Worm (Caenorhabditis elegans) whole organism, L2 larva: ENCODE results near the gene R02F11.3.
"Not testable (repeated sequence)": the region's sequence is repeated elsewhere in the genome, so short reads cannot be mapped to it uniquely, and the experiment has no call there.

Experiments used
- C34F6.9 ChIP-seq: fragments of 150-350 bp; optimal IDR thresholded peaks from 2 replicates; lab custom pipeline; 2014; ENCODE audit warnings: missing biosample characterization, missing genetic modification characterization
- F13H6.1 ChIP-seq: sonication (generic microtip); optimal IDR thresholded peaks from 2 replicates; lab custom pipeline; 2016; ENCODE audit warnings: missing genetic modification characterization, missing compliant biosample characterization
- R02D3.7 ChIP-seq: fragments of 150-350 bp; optimal IDR thresholded peaks from 2 replicates; lab custom pipeline; 2014; ENCODE audit warnings: missing biosample characterization, missing genetic modification characterization
- ZK546.5 ChIP-seq: sonication (generic microtip); optimal IDR thresholded peaks from 2 replicates; lab custom pipeline; 2017; ENCODE audit warnings: missing biosample characterization, missing genetic modification characterization
- alr-1 ChIP-seq: fragments of 150-350 bp; optimal IDR thresholded peaks from 2 replicates; lab custom pipeline; 2014; ENCODE audit warnings: missing biosample characterization, missing genetic modification characterization
- aly-2 ChIP-seq: fragments of 150-350 bp; optimal IDR thresholded peaks from 2 replicates; lab custom pipeline; 2014; ENCODE audit warnings: missing biosample characterization, missing genetic modification characterization
- ama-1 ChIP-seq: fragments of 150-350 bp; optimal IDR thresholded peaks from 2 replicates; lab custom pipeline; 2018; ENCODE audit warnings: inconsistent platforms
- blmp-1 ChIP-seq: sonication (generic microtip); optimal IDR thresholded peaks from 2 replicates; lab custom pipeline; 2017; ENCODE audit warnings: missing genetic modification characterization, mild to moderate bottlenecking, missing compliant biosample characterization, antibody characterized with exemption, moderate library complexity; ENCODE audit not compliant: insufficient read depth
- ceh-16 ChIP-seq: fragments of 150-350 bp; optimal IDR thresholded peaks from 2 replicates; lab custom pipeline; 2014; ENCODE audit warnings: missing biosample characterization, missing genetic modification characterization
- ceh-82 ChIP-seq: fragments of 150-350 bp; optimal IDR thresholded peaks from 2 replicates; lab custom pipeline; 2014; ENCODE audit warnings: missing biosample characterization, missing genetic modification characterization
- crh-2 ChIP-seq: sonication (generic microtip); optimal IDR thresholded peaks from 2 replicates; lab custom pipeline; 2017; ENCODE audit warnings: missing biosample characterization, missing genetic modification characterization
- dmd-4 ChIP-seq: sonication (generic microtip); optimal IDR thresholded peaks from 2 replicates; lab custom pipeline; 2017; ENCODE audit warnings: missing biosample characterization, missing genetic modification characterization
- elt-1 ChIP-seq: fragments of 150-350 bp; optimal IDR thresholded peaks from 2 replicates; lab custom pipeline; 2014; ENCODE audit warnings: missing biosample characterization, missing genetic modification characterization
- elt-3 ChIP-seq: sonication (generic microtip); optimal IDR thresholded peaks from 2 replicates; lab custom pipeline; 2017; ENCODE audit warnings: missing biosample characterization, missing genetic modification characterization
- fos-1 ChIP-seq: fragments of 150-350 bp; optimal IDR thresholded peaks from 2 replicates; lab custom pipeline; 2014; ENCODE audit warnings: missing biosample characterization, missing genetic modification characterization
- gmeb-1 ChIP-seq: fragments of 150-350 bp; optimal IDR thresholded peaks from 2 replicates; lab custom pipeline; 2014; ENCODE audit warnings: missing biosample characterization, missing genetic modification characterization
- lin-11 ChIP-seq: fragments of 150-350 bp; sonication (generic microtip); optimal IDR thresholded peaks from 2 replicates; lab custom pipeline; 2014; ENCODE audit warnings: missing biosample characterization, missing genetic modification characterization, inconsistent platforms, mixed read lengths
- lin-13 ChIP-seq: fragments of 150-350 bp; optimal IDR thresholded peaks from 2 replicates; lab custom pipeline; 2014; ENCODE audit warnings: missing biosample characterization, missing genetic modification reagents, missing genetic modification characterization
- lin-39 ChIP-seq: fragments of 150-350 bp; optimal IDR thresholded peaks from 2 replicates; lab custom pipeline; 2014; ENCODE audit warnings: missing biosample characterization, missing genetic modification reagents, missing genetic modification characterization
- lsy-2 ChIP-seq, 2 experiments: fragments of 150-350 bp in 1 of 2; sonication (generic microtip) in 1 of 2; optimal IDR thresholded peaks; 2 replicates each; lab custom pipeline; 2014 to 2017; ENCODE audit warnings: missing biosample characterization in 2 of 2, missing genetic modification characterization in 2 of 2
- mab-5 ChIP-seq: fragments of 150-350 bp; optimal IDR thresholded peaks from 2 replicates; lab custom pipeline; 2014; ENCODE audit warnings: missing biosample characterization, missing genetic modification characterization
- mbf-1 ChIP-seq: sonication (generic microtip); optimal IDR thresholded peaks from 2 replicates; lab custom pipeline; 2017; ENCODE audit warnings: missing biosample characterization, missing genetic modification characterization
- mdl-1 ChIP-seq, 2 experiments: fragments of 150-350 bp in 1 of 2; sonication (generic microtip) in 1 of 2; optimal IDR thresholded peaks; 2 replicates each; lab custom pipeline; 2017; ENCODE audit warnings: missing biosample characterization in 2 of 2, missing genetic modification characterization in 2 of 2
- nhr-10 ChIP-seq: sonication (generic microtip); optimal IDR thresholded peaks from 2 replicates; lab custom pipeline; 2017; ENCODE audit warnings: missing biosample characterization, missing genetic modification characterization
- nhr-11 ChIP-seq: fragments of 150-350 bp; optimal IDR thresholded peaks from 2 replicates; lab custom pipeline; 2014; ENCODE audit warnings: missing biosample characterization, missing genetic modification characterization
- nhr-12 ChIP-seq: fragments of 150-350 bp; optimal IDR thresholded peaks from 2 replicates; lab custom pipeline; 2014; ENCODE audit warnings: missing biosample characterization, missing genetic modification characterization
- nhr-129 ChIP-seq: fragments of 150-350 bp; optimal IDR thresholded peaks from 2 replicates; lab custom pipeline; 2014; ENCODE audit warnings: missing biosample characterization, missing genetic modification characterization
- nhr-21 ChIP-seq: fragments of 150-350 bp; optimal IDR thresholded peaks from 2 replicates; lab custom pipeline; 2014; ENCODE audit warnings: missing biosample characterization, missing genetic modification characterization
- nhr-237 ChIP-seq: fragments of 150-350 bp; optimal IDR thresholded peaks from 2 replicates; lab custom pipeline; 2014; ENCODE audit warnings: missing biosample characterization, missing genetic modification characterization
- nhr-6 ChIP-seq: fragments of 150-350 bp; optimal IDR thresholded peaks from 2 replicates; lab custom pipeline; 2014; ENCODE audit warnings: missing biosample characterization, missing genetic modification characterization
- nhr-77 ChIP-seq: fragments of 150-350 bp; optimal IDR thresholded peaks from 2 replicates; lab custom pipeline; 2014; ENCODE audit warnings: missing biosample characterization, missing genetic modification characterization
- peb-1 ChIP-seq: fragments of 150-350 bp; optimal IDR thresholded peaks from 2 replicates; lab custom pipeline; 2014; ENCODE audit warnings: missing biosample characterization, missing genetic modification characterization
- sem-4 ChIP-seq: fragments of 150-350 bp; optimal IDR thresholded peaks from 2 replicates; lab custom pipeline; 2014; ENCODE audit warnings: missing biosample characterization, missing genetic modification reagents, missing genetic modification characterization
- sma-3 ChIP-seq: sonication (generic microtip); optimal IDR thresholded peaks from 2 replicates; lab custom pipeline; 2016; ENCODE audit warnings: missing genetic modification reagents, missing genetic modification characterization, missing compliant biosample characterization
- sma-9 ChIP-seq, 2 experiments: fragments of 150-350 bp in 1 of 2; sonication (generic microtip) in 1 of 2; optimal IDR thresholded peaks; 2 replicates each; lab custom pipeline; 2014 to 2016; ENCODE audit warnings: missing genetic modification characterization in 2 of 2, mild to moderate bottlenecking in 1 of 2, missing biosample characterization in 1 of 2, missing compliant biosample characterization in 1 of 2, missing genetic modification reagents in 1 of 2, moderate library complexity in 1 of 2
- unc-62 ChIP-seq: fragments of 150-350 bp; optimal IDR thresholded peaks from 2 replicates; lab custom pipeline; 2014; ENCODE audit warnings: missing biosample characterization, missing genetic modification reagents, missing genetic modification characterization
- zag-1 ChIP-seq: fragments of 150-350 bp; optimal IDR thresholded peaks from 2 replicates; lab custom pipeline; 2014; ENCODE audit warnings: missing biosample characterization, missing genetic modification characterization
- ztf-1 ChIP-seq: fragments of 200-800 bp; sonication (Bioruptor generic); conservative IDR thresholded peaks from 2 replicates; pipeline ENCODE4 v1.3.6; 2022; ENCODE audit warnings: missing genetic modification characterization, missing compliant biosample characterization
- ztf-4 ChIP-seq: fragments of 150-350 bp; optimal IDR thresholded peaks from 2 replicates; lab custom pipeline; 2014; ENCODE audit warnings: missing biosample characterization, missing genetic modification characterization

Gene R02F11.3

ce11 chrV:4766501-4766900 lies 39.2 kb downstream of the R02F11.3 start, which contains the start of gene C18G1.8:
Gene C18G1.8, minus strand, starts transcription at chrV:4766601.
- no peak for TF ChIP-seq F13H6.1 (tag; lab: Kevin White, UChicago)
- TF ChIP-seq nhr-11 (tag; lab: Kevin White, UChicago) = no peak
- no peak for TF ChIP-seq ztf-1 (GFP tag; lab: Robert Waterston, UW)
- TF ChIP-seq nhr-237 (tag; lab: Kevin White, UChicago) = no peak
- TF ChIP-seq elt-3 (tag; lab: Kevin White, UChicago) = no peak
- TF ChIP-seq unc-62 (GFP tag; lab: Kevin White, UChicago) = no peak
- no peak for TF ChIP-seq C34F6.9 (tag; lab: Kevin White, UChicago)
- no peak for TF ChIP-seq nhr-77 (tag; lab: Kevin White, UChicago)
- TF ChIP-seq zag-1 = no peak
- no peak for TF ChIP-seq sem-4
- no peak for TF ChIP-seq lin-39 (tag; lab: Kevin White, UChicago)
- no peak for TF ChIP-seq elt-1 (tag; lab: Kevin White, UChicago)
- no peak for TF ChIP-seq mdl-1 (tag; optimal IDR thresholded peaks at IDR 0.05; lab: Kevin White, UChicago)
- TF ChIP-seq crh-2 = no peak
- TF ChIP-seq ztf-4 = no peak
- TF ChIP-seq R02D3.7 = no peak
- TF ChIP-seq nhr-129 = no peak
- TF ChIP-seq dmd-4 (tag; lab: Kevin White, UChicago) = no peak

- TF ChIP-seq nhr-10 (tag; lab: Kevin White, UChicago); ama-1 (lab: Kevin White, UChicago); F13H6.1 (tag; lab: Kevin White, UChicago): not testable (repeated sequence)
Measured at ce11 chrV:4760674-4761073, 45.1 kb downstream of the R02F11.3 start, which contains the start of gene bgnt-1.4. Gene bgnt-1.4, plus strand, starts transcription at chrV:4760974.

DNA sequence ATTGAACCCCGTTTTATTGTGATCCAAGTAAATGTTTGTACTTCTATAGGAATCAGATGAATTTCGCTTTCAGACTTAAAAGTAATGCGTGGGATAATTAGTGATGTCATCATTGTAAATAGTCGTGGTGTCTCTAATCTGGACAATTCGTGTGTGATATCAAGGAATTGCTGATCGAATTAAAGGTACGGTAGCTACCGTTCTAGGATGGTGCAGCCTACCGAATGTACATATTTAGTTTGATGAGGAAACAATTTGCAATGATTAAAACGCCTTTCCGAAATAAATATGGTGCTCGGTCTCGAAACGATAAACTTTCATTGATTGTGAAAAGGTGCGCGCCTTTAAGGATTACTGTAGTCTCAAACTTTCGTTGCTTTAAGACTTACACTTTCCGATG lies 47.2 kb downstream of the R02F11.3 start:
- no peak for TF ChIP-seq mab-5 (tag; lab: Kevin White, UChicago)
- TF ChIP-seq ztf-1 (GFP tag; lab: Robert Waterston, UW) = no peak
- TF ChIP-seq nhr-77 (tag; lab: Kevin White, UChicago) = no peak
- no peak for TF ChIP-seq nhr-129
- no peak for TF ChIP-seq nhr-21 (tag; lab: Kevin White, UChicago)
- no peak for TF ChIP-seq R02D3.7
- TF ChIP-seq ceh-82 (tag; lab: Kevin White, UChicago) = no peak
- TF ChIP-seq mdl-1 (tag; optimal IDR thresholded peaks at IDR 0.05; lab: Kevin White, UChicago) = no peak
- TF ChIP-seq F13H6.1 (tag; lab: Kevin White, UChicago) = no peak
- no peak for TF ChIP-seq ztf-4
- no peak for TF ChIP-seq unc-62 (GFP tag; lab: Kevin White, UChicago)
- no peak for TF ChIP-seq sma-9 (GFP tag; optimal IDR thresholded peaks at IDR 0.05; lab: Kevin White, UChicago)
- TF ChIP-seq sma-9 (tag; optimal IDR thresholded peaks at IDR 0.05; lab: Kevin White, UChicago) = no peak
- no peak for TF ChIP-seq nhr-6 (tag; lab: Kevin White, UChicago)
- TF ChIP-seq lin-11 (tag; lab: Kevin White, UChicago) = no peak

DNA sequence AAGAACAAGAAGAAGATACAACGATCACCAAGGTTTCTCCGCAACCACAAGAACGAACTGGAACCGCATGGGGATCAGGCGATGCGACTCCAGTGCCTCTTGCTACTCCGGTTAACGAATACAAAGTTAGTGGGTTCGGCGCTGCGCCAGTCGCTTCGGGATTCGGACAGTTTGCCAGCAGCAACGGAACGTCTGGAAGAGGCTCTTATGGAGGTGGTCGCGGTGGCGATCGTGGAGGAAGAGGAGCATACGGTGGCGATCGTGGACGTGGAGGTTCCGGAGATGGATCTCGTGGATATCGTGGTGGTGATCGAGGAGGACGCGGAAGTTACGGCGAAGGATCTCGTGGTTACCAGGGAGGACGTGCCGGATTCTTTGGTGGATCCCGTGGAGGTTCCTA lies 47.7 kb downstream of the R02F11.3 start:
- no peak for TF ChIP-seq ZK546.5 (tag; lab: Kevin White, UChicago)
- TF ChIP-seq nhr-21 (tag; lab: Kevin White, UChicago) = no peak
- TF ChIP-seq F13H6.1 (tag; lab: Kevin White, UChicago) = no peak
- TF ChIP-seq gmeb-1 = no peak
- TF ChIP-seq dmd-4 (tag; lab: Kevin White, UChicago) = no peak
- no peak for TF ChIP-seq fos-1 (tag; lab: Kevin White, UChicago)
- no peak for TF ChIP-seq peb-1 (tag; lab: Kevin White, UChicago)

DNA sequence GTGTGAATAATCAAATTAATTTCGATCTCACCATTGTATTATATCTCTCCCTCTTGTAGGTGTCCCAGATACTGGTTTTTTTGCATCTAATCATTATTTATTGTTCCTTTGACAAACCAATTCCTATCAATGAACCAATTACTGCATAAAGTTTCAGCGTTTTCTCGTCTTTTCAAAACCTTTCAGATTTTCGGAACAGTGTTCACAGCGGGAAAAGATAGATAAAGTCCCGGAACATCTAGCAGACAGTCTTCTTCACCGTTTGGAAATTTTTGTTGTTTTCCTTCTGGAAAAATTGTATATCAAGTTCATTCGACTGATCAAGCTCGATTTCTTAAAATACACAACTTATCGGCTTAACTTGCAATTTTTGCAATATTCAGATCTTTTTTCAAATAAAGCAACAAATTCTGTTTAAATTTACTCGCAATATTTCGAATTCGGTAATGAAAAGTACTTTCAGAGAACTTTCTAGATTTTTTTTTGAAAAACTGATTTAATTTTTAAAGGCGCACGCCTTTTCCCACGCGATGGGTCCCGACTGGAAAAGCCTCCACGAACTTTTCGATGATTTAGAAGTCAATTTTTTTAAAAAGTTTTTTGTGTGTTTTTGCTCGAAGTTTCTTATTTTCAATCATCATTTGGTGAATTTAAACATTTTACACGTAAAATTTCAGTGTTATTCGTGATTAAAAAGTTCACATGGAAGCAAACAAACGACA lies 50.3 kb downstream of the R02F11.3 start, which contains the start of gene pgl-3:
TSS of gene pgl-3 (plus strand) at position 672 of the 722 bp plus-strand sequence.
- TF ChIP-seq alr-1 (tag; lab: Kevin White, UChicago) (no peak), blmp-1 (tag; lab: Kevin White, UChicago) (no peak), aly-2 (tag; lab: Kevin White, UChicago) (no peak), lin-39 (tag; lab: Kevin White, UChicago) (no peak), sma-3 (no peak), lsy-2 (tag; optimal IDR thresholded peaks at IDR 0.05; lab: Kevin White, UChicago) (no peak), nhr-11 (tag; lab: Kevin White, UChicago) (no peak), mbf-1 (no peak), ceh-82 (tag; lab: Kevin White, UChicago) (no peak), ceh-16 (tag; lab: Kevin White, UChicago) (no peak), nhr-12 (no peak), unc-62 (GFP tag; lab: Kevin White, UChicago) (no peak), lin-13 (GFP tag; lab: Kevin White, UChicago) (no peak), nhr-237 (tag; lab: Kevin White, UChicago) (no peak)
